Fruit fly (Drosophila melanogaster) whole organism, embryonic: ENCODE results near the gene Alh.
A peak's percentile ranks its signal among the peaks of the same experiment; 100 is the strongest.

Experiments used
- Abd-B ChIP-seq: fragments of 200-800 bp; sonication (Bioruptor generic); optimal IDR thresholded peaks from 2 replicates; lab custom pipeline; 2018; ENCODE audit warnings: missing biosample characterization, mild to moderate bottlenecking, missing genetic modification characterization, moderate library complexity
- Antp ChIP-seq: fragments of 200-800 bp; sonication (Bioruptor generic); optimal IDR thresholded peaks from 3 replicates; lab custom pipeline; 2016; ENCODE audit warnings: missing biosample characterization, missing genetic modification characterization
- Atf3 ChIP-seq: fragments of 200-800 bp; sonication (Bioruptor generic); optimal IDR thresholded peaks from 3 replicates; lab custom pipeline; 2016; ENCODE audit warnings: missing biosample characterization, missing genetic modification characterization
- CG10209 ChIP-seq: fragments of 200-800 bp; sonication (Bioruptor generic); optimal IDR thresholded peaks from 3 replicates; lab custom pipeline; 2017; ENCODE audit warnings: missing biosample characterization, mild to moderate bottlenecking, missing genetic modification characterization, missing genetic modification reagents
- CG10267 ChIP-seq: fragments of 200-800 bp; sonication (Bioruptor generic); optimal IDR thresholded peaks from 2 replicates; lab custom pipeline; 2018; ENCODE audit warnings: missing biosample characterization, mild to moderate bottlenecking, missing genetic modification characterization, moderate library complexity
- CG10366 ChIP-seq: fragments of 200-800 bp; sonication (Bioruptor generic); IDR thresholded peaks from 2 replicates; pipeline ENCODE4 v1.3.6; 2022; ENCODE audit warnings: missing biosample characterization, missing genetic modification characterization
- CG12942 ChIP-seq: fragments of 200-800 bp; sonication (Bioruptor generic); optimal IDR thresholded peaks from 3 replicates; lab custom pipeline; 2016; ENCODE audit warnings: missing biosample characterization, missing genetic modification characterization
- CG17361 ChIP-seq: fragments of 200-800 bp; sonication (Bioruptor generic); IDR thresholded peaks from 3 replicates; pipeline ENCODE4 v1.3.6; 2022; ENCODE audit warnings: missing biosample characterization, missing genetic modification characterization
- CG1792 ChIP-seq: fragments of 200-800 bp; sonication (Bioruptor generic); optimal IDR thresholded peaks from 2 replicates; lab custom pipeline; 2016; ENCODE audit warnings: missing biosample characterization, missing genetic modification characterization
- CG4424 ChIP-seq: fragments of 200-800 bp; sonication (Bioruptor generic); optimal IDR thresholded peaks from 3 replicates; lab custom pipeline; 2016; ENCODE audit warnings: missing biosample characterization, missing genetic modification characterization
- CG5245 ChIP-seq: fragments of 200-800 bp; sonication (Bioruptor generic); optimal IDR thresholded peaks from 3 replicates; lab custom pipeline; 2016; ENCODE audit warnings: missing biosample characterization, missing genetic modification characterization
- CG7372 ChIP-seq: fragments of 200-800 bp; sonication (Bioruptor generic); IDR thresholded peaks from 2 replicates; pipeline ENCODE4 v1.3.6; 2022; ENCODE audit warnings: missing biosample characterization, missing genetic modification characterization
- CG7928 ChIP-seq: fragments of 200-800 bp; sonication (Bioruptor generic); optimal IDR thresholded peaks from 2 replicates; lab custom pipeline; 2017; ENCODE audit warnings: missing biosample characterization, mild to moderate bottlenecking, missing genetic modification characterization
- CG7987 ChIP-seq: fragments of 200-800 bp; sonication (Bioruptor generic); optimal IDR thresholded peaks from 2 replicates; lab custom pipeline; 2018; ENCODE audit warnings: missing biosample characterization, mild to moderate bottlenecking, missing genetic modification characterization, moderate library complexity
- CG8281 ChIP-seq: fragments of 200-800 bp; sonication (Bioruptor generic); optimal IDR thresholded peaks from 2 replicates; lab custom pipeline; 2018; ENCODE audit warnings: missing biosample characterization, mild to moderate bottlenecking, missing genetic modification characterization, moderate library complexity
- CG8290 ChIP-seq, 3 experiments: fragments of 200-800 bp; sonication (Bioruptor generic); optimal IDR thresholded peaks; 2 replicates each; lab custom pipeline; 2016 to 2019; ENCODE audit warnings: missing biosample characterization in 3 of 3, missing genetic modification characterization in 3 of 3, mild to moderate bottlenecking in 2 of 3, moderate library complexity in 1 of 3
- D ChIP-seq, 2 experiments: fragments of 200-800 bp in 1 of 2; fragments of >200 bp in 1 of 2; sonication (Bioruptor generic) in 1 of 2; optimal IDR thresholded peaks; 2 replicates in 1 of 2; 3 replicates in 1 of 2; lab custom pipeline; 2017; ENCODE audit warnings: mild to moderate bottlenecking in 1 of 2, missing biosample characterization in 1 of 2, missing genetic modification characterization in 1 of 2, missing genetic modification reagents in 1 of 2
- Dbx ChIP-seq: fragments of 200-800 bp; sonication (Bioruptor generic); IDR thresholded peaks from 3 replicates; pipeline ENCODE4 v1.3.6; 2022; ENCODE audit warnings: missing biosample characterization, missing genetic modification characterization
- Dfd ChIP-seq, 2 experiments: fragments of >200 bp; optimal IDR thresholded peaks; 2 replicates each; lab custom pipeline; 2017; ENCODE audit warnings: missing biosample characterization in 2 of 2, missing genetic modification characterization in 2 of 2
- Dip3 ChIP-seq: fragments of 200-800 bp; sonication (Bioruptor generic); optimal IDR thresholded peaks from 3 replicates; lab custom pipeline; 2016; ENCODE audit warnings: missing biosample characterization, missing genetic modification characterization
- Doc2 ChIP-seq: fragments of 200-800 bp; sonication (Bioruptor generic); IDR thresholded peaks from 2 replicates; pipeline ENCODE4 v1.3.6; 2022; ENCODE audit warnings: missing biosample characterization, missing genetic modification characterization
- Drgx ChIP-seq: fragments of 200-800 bp; sonication (Bioruptor generic); IDR thresholded peaks from 2 replicates; pipeline ENCODE4 v1.3.6; 2022; ENCODE audit warnings: missing biosample characterization, missing genetic modification characterization
- Gug ChIP-seq: fragments of 200-800 bp; sonication (Bioruptor generic); IDR thresholded peaks from 4 replicates; pipeline ENCODE4 v1.3.6; 2022; ENCODE audit warnings: missing biosample characterization, missing genetic modification characterization
- Hr3 ChIP-seq: fragments of 200-800 bp; sonication (Bioruptor generic); optimal IDR thresholded peaks from 3 replicates; lab custom pipeline; 2016; ENCODE audit warnings: missing biosample characterization, missing genetic modification characterization
- Lim3 ChIP-seq: fragments of 200-800 bp; sonication (Bioruptor generic); IDR thresholded peaks from 2 replicates; pipeline ENCODE4 v1.3.6; 2022; ENCODE audit warnings: missing biosample characterization, missing genetic modification characterization
- Max ChIP-seq: fragments of 200-800 bp; sonication (Bioruptor generic); optimal IDR thresholded peaks from 2 replicates; lab custom pipeline; 2016; ENCODE audit warnings: missing biosample characterization, mild to moderate bottlenecking, missing genetic modification characterization
- Meics ChIP-seq: fragments of 200-800 bp; sonication (Bioruptor generic); optimal IDR thresholded peaks from 2 replicates; lab custom pipeline; 2017; ENCODE audit warnings: missing biosample characterization, mild to moderate bottlenecking, missing genetic modification characterization
- Oli ChIP-seq: fragments of 200-800 bp; sonication (Bioruptor generic); optimal IDR thresholded peaks from 2 replicates; lab custom pipeline; 2018; ENCODE audit warnings: missing biosample characterization, mild to moderate bottlenecking, missing genetic modification characterization, moderate library complexity
- PHDP ChIP-seq: fragments of 200-800 bp; sonication (Bioruptor generic); optimal IDR thresholded peaks from 3 replicates; lab custom pipeline; 2018; ENCODE audit warnings: missing biosample characterization, mild to moderate bottlenecking, missing genetic modification characterization, moderate library complexity
- Sox100B ChIP-seq: fragments of 200-800 bp; sonication (Bioruptor generic); optimal IDR thresholded peaks from 3 replicates; lab custom pipeline; 2018; ENCODE audit warnings: missing biosample characterization, mild to moderate bottlenecking, missing genetic modification characterization
- Taf1 ChIP-seq: fragments of 200-800 bp; sonication (Bioruptor generic); IDR thresholded peaks from 2 replicates; pipeline ENCODE4 v1.3.6; 2022; ENCODE audit warnings: missing biosample characterization, missing genetic modification characterization
- Xbp1 ChIP-seq: fragments of 200-800 bp; sonication (Bioruptor generic); optimal IDR thresholded peaks from 3 replicates; lab custom pipeline; 2016; ENCODE audit warnings: missing biosample characterization, mild to moderate bottlenecking, missing genetic modification characterization
- caup ChIP-seq: fragments of 200-800 bp; sonication (Bioruptor generic); optimal IDR thresholded peaks from 3 replicates; lab custom pipeline; 2017; ENCODE audit warnings: missing biosample characterization, mild to moderate bottlenecking, missing genetic modification characterization, moderate library complexity; ENCODE audit not compliant: severe bottlenecking
- dimm ChIP-seq: fragments of 200-800 bp; sonication (Bioruptor generic); IDR thresholded peaks from 2 replicates; pipeline ENCODE4 v1.3.6; 2022; ENCODE audit warnings: missing biosample characterization, missing genetic modification characterization
- ftz-f1 ChIP-seq: fragments of 200-800 bp; sonication (Bioruptor generic); optimal IDR thresholded peaks from 2 replicates; lab custom pipeline; 2016; ENCODE audit warnings: missing biosample characterization, missing genetic modification characterization
- grn ChIP-seq: fragments of 200-800 bp; sonication (Bioruptor generic); optimal IDR thresholded peaks from 3 replicates; lab custom pipeline; 2017; ENCODE audit warnings: missing biosample characterization, missing genetic modification characterization
- insv ChIP-seq, 2 experiments: fragments of 200-800 bp; sonication (Bioruptor generic); optimal IDR thresholded peaks; 3 replicates each; lab custom pipeline; 2016 to 2018; ENCODE audit warnings: missing biosample characterization in 2 of 2, missing genetic modification characterization in 2 of 2
- ken ChIP-seq: fragments of 200-800 bp; sonication (Bioruptor generic); IDR thresholded peaks from 3 replicates; pipeline ENCODE4 v1.3.6; 2022; ENCODE audit warnings: missing biosample characterization, missing genetic modification characterization
- lola ChIP-seq, 3 experiments: fragments of >200 bp in 2 of 3; fragments of 200-800 bp in 1 of 3; sonication (Bioruptor generic) in 1 of 3; optimal IDR thresholded peaks; 2 replicates each; lab custom pipeline; 2017 to 2019; ENCODE audit warnings: missing biosample characterization in 3 of 3, missing genetic modification characterization in 3 of 3, mild to moderate bottlenecking in 1 of 3, moderate library complexity in 1 of 3
- luna ChIP-seq: fragments of 200-800 bp; sonication (Bioruptor generic); optimal IDR thresholded peaks from 2 replicates; lab custom pipeline; 2016; ENCODE audit warnings: missing biosample characterization, missing genetic modification characterization
- phol ChIP-seq: fragments of 200-800 bp; sonication (Bioruptor generic); optimal IDR thresholded peaks from 3 replicates; lab custom pipeline; 2018; ENCODE audit warnings: missing biosample characterization, mild to moderate bottlenecking, missing genetic modification characterization, moderate library complexity
- pnt ChIP-seq: fragments of 200-800 bp; sonication (Bioruptor generic); optimal IDR thresholded peaks from 3 replicates; lab custom pipeline; 2016; ENCODE audit warnings: missing biosample characterization, missing genetic modification characterization
- psq ChIP-seq: fragments of 200-800 bp; sonication (Bioruptor generic); optimal IDR thresholded peaks from 2 replicates; lab custom pipeline; 2017; ENCODE audit warnings: missing biosample characterization, missing genetic modification characterization
- schlank ChIP-seq: fragments of 200-800 bp; sonication (Bioruptor generic); optimal IDR thresholded peaks from 2 replicates; lab custom pipeline; 2018; ENCODE audit warnings: missing biosample characterization, mild to moderate bottlenecking, missing genetic modification characterization
- sd ChIP-seq: fragments of 200-800 bp; sonication (Bioruptor generic); optimal IDR thresholded peaks from 3 replicates; lab custom pipeline; 2018; ENCODE audit warnings: missing biosample characterization, mild to moderate bottlenecking, missing genetic modification characterization, moderate library complexity
- slbo ChIP-seq: fragments of 200-800 bp; sonication (Bioruptor generic); IDR thresholded peaks from 2 replicates; pipeline ENCODE4 v1.3.6; 2022; ENCODE audit warnings: missing biosample characterization, missing genetic modification characterization
- sob ChIP-seq: fragments of 200-800 bp; sonication (Bioruptor generic); IDR thresholded peaks from 2 replicates; pipeline ENCODE4 v1.3.6; 2022; ENCODE audit warnings: missing biosample characterization, missing genetic modification characterization
- sqz ChIP-seq: fragments of 200-800 bp; sonication (Bioruptor generic); optimal IDR thresholded peaks from 3 replicates; lab custom pipeline; 2018; ENCODE audit warnings: missing biosample characterization, mild to moderate bottlenecking, missing genetic modification characterization
- tap ChIP-seq: fragments of 200-800 bp; optimal IDR thresholded peaks from 3 replicates; lab custom pipeline; 2019; ENCODE audit warnings: missing biosample characterization, mild to moderate bottlenecking, missing genetic modification characterization, moderate library complexity
- zfh1 ChIP-seq: fragments of 200-800 bp; sonication (Bioruptor generic); IDR thresholded peaks from 3 replicates; pipeline ENCODE4 v1.3.6; 2022; ENCODE audit warnings: missing biosample characterization, missing genetic modification characterization

Alh gene

dm6 chr3R:7127966-7128365 is 4.0 kb upstream of the Alh start, which contains the start of gene CG10068 (continued):
- TF ChIP-seq Hr3, result peak; percentile 77
- no peak for TF ChIP-seq D (optimal IDR thresholded peaks at IDR 0.05; lab: Kevin White, UChicago)
- peak; percentile 83 for TF ChIP-seq D (GFP tag; optimal IDR thresholded peaks at IDR 0.05; lab: Kevin White, UChicago)
- peak; percentile 67 for TF ChIP-seq Taf1 (GFP tag; lab: Robert Waterston, UW)
- TF ChIP-seq CG7987, result peak; percentile 76
- peak; percentile 95 for TF ChIP-seq ken
- peak; percentile 82 for TF ChIP-seq PHDP (tag; lab: Kevin White, UChicago)
- TF ChIP-seq Gug (GFP tag; lab: Robert Waterston, UW), result peak; percentile 73; the same call in 2 of the 4 replicates
- TF ChIP-seq luna (GFP tag; lab: Kevin White, UChicago), result peak; percentile 52
- TF ChIP-seq CG10267 (tag; lab: Kevin White, UChicago), result peak; percentile 99
- peak; percentile 89 for TF ChIP-seq CG7372 (GFP tag; lab: Robert Waterston, UW)
- TF ChIP-seq grn (GFP tag; lab: Kevin White, UChicago), result peak; percentile 13
- TF ChIP-seq CG1792, result peak; percentile 79
- peak; percentile 82 for TF ChIP-seq Meics (GFP tag; lab: Kevin White, UChicago)
- TF ChIP-seq CG8290 (GFP tag; optimal IDR thresholded peaks at IDR 0.05; lab: Kevin White, UChicago), result peak; percentile 94
- TF ChIP-seq CG8290 (tag; optimal IDR thresholded peaks at IDR 0.05; lab: Kevin White, UChicago), result peak; percentile 73 to 86
- TF ChIP-seq CG12942 (GFP tag; lab: Kevin White, UChicago), result peak; percentile 81
- TF ChIP-seq pnt (GFP tag; lab: Kevin White, UChicago), result peak; percentile 72
- TF ChIP-seq Drgx (GFP tag; lab: Robert Waterston, UW), result peak; percentile 62
- TF ChIP-seq Lim3 (GFP tag; lab: Robert Waterston, UW), result peak; percentile 50; the same call in 1 of the 2 replicates
- peak; percentile 82 for TF ChIP-seq Antp
- peak; percentile 87 for TF ChIP-seq Dbx (GFP tag; lab: Robert Waterston, UW)
- TF ChIP-seq Sox100B (GFP tag; lab: Kevin White, UChicago), result peak; percentile 79
- TF ChIP-seq Abd-B (GFP tag; lab: Kevin White, UChicago), result peak; percentile 86
- TF ChIP-seq Max (GFP tag; lab: Kevin White, UChicago), result peak; percentile 91
- peak; percentile 84 for TF ChIP-seq Atf3
- peak; percentile 72 for TF ChIP-seq Oli (tag; lab: Kevin White, UChicago)
- peak; percentile 89 for TF ChIP-seq CG10209
- peak; percentile 77 for TF ChIP-seq tap (tag; lab: Kevin White, UChicago)
- no peak for TF ChIP-seq Doc2
- TF ChIP-seq insv (GFP tag; optimal IDR thresholded peaks at IDR 0.05; lab: Kevin White, UChicago), result peak in 1 of 2 experiments; percentile 57
- peak; percentile 45 for TF ChIP-seq schlank (tag; lab: Kevin White, UChicago)
- peak; percentile 88 for TF ChIP-seq slbo (GFP tag; lab: Robert Waterston, UW)
- TF ChIP-seq sd (tag; lab: Kevin White, UChicago), result peak; percentile 55
- peak; percentile 88 for TF ChIP-seq CG4424 (GFP tag; lab: Kevin White, UChicago)
- TF ChIP-seq CG17361, result peak; percentile 90
- peak; percentile 38 for TF ChIP-seq CG7928 (GFP tag; lab: Kevin White, UChicago)
- TF ChIP-seq zfh1 (GFP tag; lab: Robert Waterston, UW), result peak; percentile 97
- TF ChIP-seq sob (GFP tag; lab: Robert Waterston, UW), result peak; percentile 88
- no peak for TF ChIP-seq Dfd (GFP tag; optimal IDR thresholded peaks at IDR 0.05; lab: Kevin White, UChicago)
- peak; percentile 88 for TF ChIP-seq Dip3 (GFP tag; lab: Kevin White, UChicago)
- TF ChIP-seq ftz-f1 (GFP tag; lab: Kevin White, UChicago), result no peak
- peak in 1 of 3 experiments; percentile 91 for TF ChIP-seq lola (GFP tag; optimal IDR thresholded peaks at IDR 0.05; lab: Kevin White, UChicago)
- TF ChIP-seq CG8281 (tag; lab: Kevin White, UChicago), result peak; percentile 63
- peak; percentile 89 for TF ChIP-seq Xbp1
- peak; percentile 66 for TF ChIP-seq psq (GFP tag; lab: Kevin White, UChicago)
- TF ChIP-seq CG10366, result peak; percentile 88
- TF ChIP-seq dimm, result no peak; the same call in 1 of the 2 replicates
- TF ChIP-seq phol (tag; lab: Kevin White, UChicago), result peak; percentile 91
- peak; percentile 88 for TF ChIP-seq caup
- peak; percentile 99 for TF ChIP-seq sqz (GFP tag; lab: Kevin White, UChicago)
- TF ChIP-seq CG5245, result peak; percentile 85
